ENCODE assay signal across 1 fruit fly cellular context in the genomic region with DNA sequence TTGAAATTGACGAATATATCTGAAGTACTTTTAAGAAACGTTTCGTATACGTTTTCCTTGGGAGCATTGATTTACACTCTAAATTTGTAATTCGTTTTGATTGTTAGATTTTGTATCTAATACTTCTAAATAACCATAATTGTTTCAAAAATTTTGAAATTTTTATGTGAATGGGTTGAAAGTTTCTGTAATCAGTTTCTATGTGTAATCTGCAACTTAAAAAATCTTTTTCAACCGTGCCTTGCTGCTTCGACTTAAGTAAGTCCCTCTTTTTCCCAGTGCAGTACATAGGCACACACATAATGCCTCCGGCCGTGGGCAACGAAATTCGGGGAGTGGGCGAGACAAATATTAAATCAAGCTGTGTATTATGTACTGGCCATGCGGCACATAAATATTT.
TF ChIP-seq lines count a peak whose summit lies in the region.

No protein-coding gene starts in this region.

TF ChIP-seq in whole organism, embryonic, 481 proteins besides CTCF, POLR2A, EP300 and RAD21 (continued from another document):
- TF ChIP-seq CG17328 (GFP tag; IDR thresholded peaks at IDR 0.05; lab: Robert Waterston, UW) (peak; percentile 42; the same call in 1 of the 2 replicates), Xrp1 (GFP tag; IDR thresholded peaks at IDR 0.05; lab: Robert Waterston, UW) (peak; percentile 38; the same call in 1 of the 2 replicates), CG11456 (GFP tag; IDR thresholded peaks at IDR 0.05; lab: Robert Waterston, UW) (no peak), CG1529 (GFP tag; optimal IDR thresholded peaks at IDR 0.05; lab: Kevin White, UChicago) (no peak), ranshi (GFP tag; IDR thresholded peaks at IDR 0.05; lab: Robert Waterston, UW) (0 out of 2 replicates have a peak, but pooled peaks have one; percentile 20), Lhr (GFP tag; optimal IDR thresholded peaks at IDR 0.05; lab: Kevin White, UChicago) (no peak), jigr1 (GFP tag; IDR thresholded peaks at IDR 0.05; lab: Robert Waterston, UW) (no peak), crol (GFP tag; IDR thresholded peaks at IDR 0.05; lab: Robert Waterston, UW) (no peak), ssp (GFP tag; IDR thresholded peaks at IDR 0.05; lab: Robert Waterston, UW) (no peak), pan (optimal IDR thresholded peaks at IDR 0.05; lab: Kevin White, UChicago) (no peak), pan (GFP tag; optimal IDR thresholded peaks at IDR 0.05 in 1 of 2, IDR thresholded peaks at IDR 0.05 in 1 of 2) (peak in 1 of 2 experiments; percentile 42), CG6254 (GFP tag; optimal IDR thresholded peaks at IDR 0.05; lab: Kevin White, UChicago) (no peak), jing (GFP tag; optimal IDR thresholded peaks at IDR 0.05; lab: Kevin White, UChicago) (no peak), CG15269 (tag; optimal IDR thresholded peaks at IDR 0.05; lab: Kevin White, UChicago) (no peak), CG17361 (GFP tag; IDR thresholded peaks at IDR 0.05; lab: Robert Waterston, UW) (peak; percentile 59; the same call in 2 of the 3 replicates), Lpt (GFP tag; optimal IDR thresholded peaks at IDR 0.05; lab: Kevin White, UChicago) (no peak), CG18599 (GFP tag; optimal IDR thresholded peaks at IDR 0.05; lab: Kevin White, UChicago) (no peak), chn (GFP tag; optimal IDR thresholded peaks at IDR 0.05; lab: Kevin White, UChicago) (peak; percentile 8), sens (GFP tag; lab: Kevin White, UChicago) (peak; percentile 75), nmo (GFP tag; optimal IDR thresholded peaks at IDR 0.05; lab: Kevin White, UChicago) (peak; percentile 5), row (GFP tag; IDR thresholded peaks at IDR 0.05; lab: Robert Waterston, UW) (peak; percentile 46), sens-2 (GFP tag; IDR thresholded peaks at IDR 0.05; lab: Robert Waterston, UW) (no peak), CG6272 (GFP tag; IDR thresholded peaks at IDR 0.05; lab: Robert Waterston, UW) (no peak), Dfd (GFP tag; optimal IDR thresholded peaks at IDR 0.05; lab: Kevin White, UChicago) (no peak), unc-4 (GFP tag; IDR thresholded peaks at IDR 0.05; lab: Robert Waterston, UW; ENCODE audit: partially characterized antibody) (no peak), CG34422 (GFP tag; IDR thresholded peaks at IDR 0.05; lab: Robert Waterston, UW) (no peak), CG8359 (GFP tag; optimal IDR thresholded peaks at IDR 0.05; lab: Kevin White, UChicago; ENCODE audit: borderline replicate concordance) (no peak), Hmx (GFP tag; optimal IDR thresholded peaks at IDR 0.05; lab: Kevin White, UChicago) (no peak), Pdp1 (GFP tag; optimal IDR thresholded peaks at IDR 0.05; lab: Kevin White, UChicago) (peak in 1 of 2 experiments; percentile 22), CG6654 (GFP tag; optimal IDR thresholded peaks at IDR 0.05; lab: Kevin White, UChicago) (no peak), bigmax (GFP tag; optimal IDR thresholded peaks at IDR 0.05; lab: Kevin White, UChicago) (no peak), CG15696 (tag; optimal IDR thresholded peaks at IDR 0.05; lab: Kevin White, UChicago) (peak; percentile 19), CG4730 (GFP tag; IDR thresholded peaks at IDR 0.05; lab: Robert Waterston, UW) (no peak), dmrt11E (tag; optimal IDR thresholded peaks at IDR 0.05; lab: Kevin White, UChicago) (peak; percentile 50), CG7839 (tag; optimal IDR thresholded peaks at IDR 0.05; lab: Kevin White, UChicago) (no peak), pros (GFP tag; optimal IDR thresholded peaks at IDR 0.05; lab: Kevin White, UChicago) (no peak), prd (optimal IDR thresholded peaks at IDR 0.05; lab: Kevin White, UChicago) (no peak), prd (GFP tag; IDR thresholded peaks at IDR 0.05; lab: Robert Waterston, UW) (peak; percentile 52; the same call in 2 of the 3 replicates), Xbp1 (GFP tag; optimal IDR thresholded peaks at IDR 0.05; lab: Kevin White, UChicago) (no peak), CoRest (tag; optimal IDR thresholded peaks at IDR 0.05; lab: Kevin White, UChicago) (no peak), Hr3 (GFP tag; optimal IDR thresholded peaks at IDR 0.05; lab: Kevin White, UChicago) (peak; percentile 31), CG5953 (GFP tag; IDR thresholded peaks at IDR 0.05; lab: Robert Waterston, UW) (no peak), CG2889 (GFP tag; IDR thresholded peaks at IDR 0.05; lab: Robert Waterston, UW) (no peak), CG7963 (GFP tag; IDR thresholded peaks at IDR 0.05; lab: Robert Waterston, UW; ENCODE audit: partially characterized antibody) (no peak), CG11085 (GFP tag; IDR thresholded peaks at IDR 0.05; lab: Robert Waterston, UW) (no peak), her (GFP tag; optimal IDR thresholded peaks at IDR 0.05; lab: Kevin White, UChicago) (no peak), CG4404 (GFP tag; IDR thresholded peaks at IDR 0.05; lab: Robert Waterston, UW) (peak; percentile 8; the same call in 1 of the 2 replicates), wdn (GFP tag; IDR thresholded peaks at IDR 0.05; lab: Robert Waterston, UW) (no peak), CG8388 (GFP tag; optimal IDR thresholded peaks at IDR 0.05; lab: Kevin White, UChicago) (peak; percentile 0), Taf1 (GFP tag; IDR thresholded peaks at IDR 0.05; lab: Robert Waterston, UW) (no peak), CG12659 (GFP tag; optimal IDR thresholded peaks at IDR 0.05; lab: Kevin White, UChicago) (no peak), CG2712 (tag; optimal IDR thresholded peaks at IDR 0.05; lab: Kevin White, UChicago) (peak; percentile 44), CG32772 (GFP tag; IDR thresholded peaks at IDR 0.05; lab: Robert Waterston, UW) (no peak), emc (GFP tag; optimal IDR thresholded peaks at IDR 0.05; lab: Kevin White, UChicago) (no peak), CG32767 (GFP tag; IDR thresholded peaks at IDR 0.05; lab: Robert Waterston, UW) (0 out of 2 replicates have a peak, but pooled peaks have one; percentile 17), Aef1 (GFP tag; IDR thresholded peaks at IDR 0.05; lab: Robert Waterston, UW) (no peak), vvl (GFP tag; IDR thresholded peaks at IDR 0.05; lab: Robert Waterston, UW) (no peak), CG16863 (GFP tag; optimal IDR thresholded peaks at IDR 0.05; lab: Kevin White, UChicago) (peak; percentile 24), CG13624 (GFP tag; optimal IDR thresholded peaks at IDR 0.05; lab: Kevin White, UChicago) (no peak), eve (GFP tag; optimal IDR thresholded peaks at IDR 0.05; lab: Kevin White, UChicago) (peak in 1 of 2 experiments; percentile 49), ATbp (GFP tag; optimal IDR thresholded peaks at IDR 0.05; lab: Kevin White, UChicago) (no peak), CG4820 (GFP tag; optimal IDR thresholded peaks at IDR 0.05; lab: Kevin White, UChicago) (peak; percentile 6), Ssrp (tag; optimal IDR thresholded peaks at IDR 0.05; lab: Kevin White, UChicago) (no peak), CG18764 (GFP tag; optimal IDR thresholded peaks at IDR 0.05; lab: Kevin White, UChicago) (peak; percentile 0), CG6683 (GFP tag; optimal IDR thresholded peaks at IDR 0.05; lab: Kevin White, UChicago) (no peak), CG7556 (GFP tag; optimal IDR thresholded peaks at IDR 0.05; lab: Kevin White, UChicago) (peak; percentile 10), Ets97D (GFP tag; optimal IDR thresholded peaks at IDR 0.05; lab: Kevin White, UChicago) (no peak), lola (GFP tag; optimal IDR thresholded peaks at IDR 0.05; lab: Kevin White, UChicago) (peak in 1 of 3 experiments; percentile 53), insv (GFP tag; optimal IDR thresholded peaks at IDR 0.05; lab: Kevin White, UChicago) (no peak), HLH54F (GFP tag; optimal IDR thresholded peaks at IDR 0.05; lab: Kevin White, UChicago) (no peak), CG34224 (GFP tag; IDR thresholded peaks at IDR 0.05; lab: Robert Waterston, UW; ENCODE audit: partially characterized antibody) (no peak), ttk (GFP tag; IDR thresholded peaks at IDR 0.05; lab: Robert Waterston, UW) (0 out of 2 replicates have a peak, but pooled peaks have one; percentile 13), CG17829 (tag; optimal IDR thresholded peaks at IDR 0.05; lab: Kevin White, UChicago) (peak; percentile 7), fd96Cb (tag; optimal IDR thresholded peaks at IDR 0.05; lab: Kevin White, UChicago) (peak; percentile 23), tgo (GFP tag; IDR thresholded peaks at IDR 0.05; lab: Robert Waterston, UW) (no peak), Mes4 (GFP tag; optimal IDR thresholded peaks at IDR 0.05; lab: Kevin White, UChicago) (no peak), CG10565 (GFP tag; optimal IDR thresholded peaks at IDR 0.05; lab: Kevin White, UChicago) (no peak), CG1792 (GFP tag; optimal IDR thresholded peaks at IDR 0.05; lab: Kevin White, UChicago) (no peak), sima (GFP tag; optimal IDR thresholded peaks at IDR 0.05; lab: Kevin White, UChicago) (no peak), D19B (GFP tag; optimal IDR thresholded peaks at IDR 0.05; lab: Kevin White, UChicago) (no peak), chif (GFP tag; optimal IDR thresholded peaks at IDR 0.05; lab: Kevin White, UChicago) (peak in 1 of 2 experiments; percentile 14), gem (tag; optimal IDR thresholded peaks at IDR 0.05; lab: Kevin White, UChicago) (peak; percentile 40), phol (tag; optimal IDR thresholded peaks at IDR 0.05; lab: Kevin White, UChicago) (peak; percentile 1), CG1603 (tag; optimal IDR thresholded peaks at IDR 0.05; lab: Kevin White, UChicago) (no peak), tio (GFP tag; optimal IDR thresholded peaks at IDR 0.05; lab: Kevin White, UChicago) (peak; percentile 29), trem (tag; optimal IDR thresholded peaks at IDR 0.05; lab: Kevin White, UChicago) (peak; percentile 12), CG6791 (GFP tag; IDR thresholded peaks at IDR 0.05; lab: Robert Waterston, UW; ENCODE audit: partially characterized antibody) (no peak), slbo (GFP tag; IDR thresholded peaks at IDR 0.05; lab: Robert Waterston, UW) (no peak), CG10267 (tag; optimal IDR thresholded peaks at IDR 0.05; lab: Kevin White, UChicago) (peak; percentile 23), tin (GFP tag; optimal IDR thresholded peaks at IDR 0.05; lab: Kevin White, UChicago) (peak; percentile 13), Sry-δ (GFP tag; optimal IDR thresholded peaks at IDR 0.05; lab: Kevin White, UChicago) (no peak), CG9876 (GFP tag; optimal IDR thresholded peaks at IDR 0.05; lab: Kevin White, UChicago) (no peak), hth (optimal IDR thresholded peaks at IDR 0.05; lab: Kevin White, UChicago) (no peak)
